Worm (Caenorhabditis elegans) whole organism, L1 larva: ENCODE results near the gene srh-45.

Experiments
- elt-2 ChIP-seq: sonication (generic microtip); optimal IDR thresholded peaks from 2 replicates; lab custom pipeline; 2016; ENCODE audit warnings: missing genetic modification characterization, mild to moderate bottlenecking, inconsistent platforms, missing compliant biosample characterization, missing genetic modification reagents
- swsn-7 ChIP-seq: sonication (generic microtip); optimal IDR thresholded peaks from 2 replicates; lab custom pipeline; 2016; ENCODE audit warnings: missing genetic modification characterization, missing compliant biosample characterization
- unc-86 ChIP-seq: sonication (generic microtip); optimal IDR thresholded peaks from 2 replicates; lab custom pipeline; 2016; ENCODE audit warnings: missing genetic modification characterization, missing compliant biosample characterization
- ztf-11 ChIP-seq, 2 experiments: sonication (generic microtip); optimal IDR thresholded peaks; 2 replicates each; lab custom pipeline; 2016 to 2017; ENCODE audit warnings: missing genetic modification characterization in 2 of 2, missing biosample characterization in 1 of 2, missing compliant biosample characterization in 1 of 2

DNA sequence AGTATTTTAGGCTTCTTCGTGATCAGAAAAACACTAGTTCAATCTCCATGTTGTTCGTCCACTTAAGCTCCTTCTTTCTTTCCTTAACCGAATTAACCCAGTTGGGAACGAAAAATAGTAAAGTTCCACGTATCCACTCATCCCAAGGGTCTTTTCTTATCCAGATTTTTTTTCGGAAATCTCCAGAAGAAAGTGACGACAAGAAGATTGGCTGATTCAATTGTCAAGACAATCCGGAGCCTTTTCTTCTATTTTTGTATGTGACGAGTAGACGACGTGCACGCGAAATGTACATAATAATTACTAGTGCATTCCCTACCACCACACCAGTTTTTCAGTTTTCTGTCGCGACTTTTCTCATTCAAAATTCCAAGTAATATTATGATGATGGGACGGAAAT is 46.5 kb upstream of the srh-45 start:
- no peak for TF ChIP-seq elt-2 (tag; lab: Kevin White, UChicago)
- no peak for TF ChIP-seq unc-86 (tag; lab: Kevin White, UChicago)
- no peak for TF ChIP-seq ztf-11 (tag; optimal IDR thresholded peaks at IDR 0.05; lab: Kevin White, UChicago)
- TF ChIP-seq swsn-7 = no peak
